Worm (Caenorhabditis elegans) whole organism, late embryonic: ENCODE measurements around the gene coa-7.
A peak's percentile ranks its signal among the peaks of the same experiment; 100 is the strongest.

Source experiments
- C08G9.2 ChIP-seq: sonication (generic microtip); optimal IDR thresholded peaks from 2 replicates; lab custom pipeline; 2016; ENCODE audit warnings: mild to moderate bottlenecking, missing genetic modification characterization, moderate library complexity, missing compliant biosample characterization
- F13H6.1 ChIP-seq: sonication (generic microtip); optimal IDR thresholded peaks from 2 replicates; lab custom pipeline; 2016; ENCODE audit warnings: missing genetic modification characterization, missing compliant biosample characterization
- K02D7.2 ChIP-seq: sonication (generic microtip); optimal IDR thresholded peaks from 2 replicates; lab custom pipeline; 2017; ENCODE audit warnings: mild to moderate bottlenecking, missing genetic modification characterization, missing compliant biosample characterization
- T23F11.4 ChIP-seq: fragments of 200-800 bp; sonication (Bioruptor generic); optimal IDR thresholded peaks from 2 replicates; lab custom pipeline; 2018; ENCODE audit warnings: mild to moderate bottlenecking, missing genetic modification characterization, missing compliant biosample characterization
- Y22D7AL.16 ChIP-seq: sonication (generic microtip); optimal IDR thresholded peaks from 2 replicates; lab custom pipeline; 2016; ENCODE audit warnings: missing genetic modification characterization, missing compliant biosample characterization
- ahr-1 ChIP-seq: sonication (generic microtip); optimal IDR thresholded peaks from 2 replicates; lab custom pipeline; 2016; ENCODE audit warnings: missing genetic modification characterization, missing compliant biosample characterization
- ceh-22 ChIP-seq: sonication (generic microtip); optimal IDR thresholded peaks from 2 replicates; lab custom pipeline; 2017; ENCODE audit warnings: missing biosample characterization, missing genetic modification characterization
- ceh-30 ChIP-seq: fragments of 150-350 bp; optimal IDR thresholded peaks from 2 replicates; lab custom pipeline; 2014; ENCODE audit warnings: missing biosample characterization, missing genetic modification characterization
- ceh-31 ChIP-seq: sonication (generic microtip); optimal IDR thresholded peaks from 2 replicates; lab custom pipeline; 2016; ENCODE audit warnings: missing genetic modification characterization, missing compliant biosample characterization
- ceh-34 ChIP-seq: sonication (generic microtip); optimal IDR thresholded peaks from 2 replicates; lab custom pipeline; 2016; ENCODE audit warnings: mild to moderate bottlenecking, missing genetic modification characterization, missing compliant biosample characterization
- ceh-48 ChIP-seq: sonication (generic microtip); optimal IDR thresholded peaks from 2 replicates; lab custom pipeline; 2016; ENCODE audit warnings: missing genetic modification characterization, inconsistent platforms, missing compliant biosample characterization
- ceh-6 ChIP-seq: fragments of 200-800 bp; sonication (Bioruptor generic); optimal IDR thresholded peaks from 2 replicates; lab custom pipeline; 2018; ENCODE audit warnings: mild to moderate bottlenecking, missing genetic modification characterization, missing compliant biosample characterization
- che-1 ChIP-seq: sonication (generic microtip); optimal IDR thresholded peaks from 2 replicates; lab custom pipeline; 2016; ENCODE audit warnings: mild to moderate bottlenecking, missing genetic modification characterization, missing compliant biosample characterization
- dve-1 ChIP-seq: sonication (generic microtip); optimal IDR thresholded peaks from 2 replicates; lab custom pipeline; 2017; ENCODE audit warnings: antibody characterized with exemption, mild to moderate bottlenecking, missing genetic modification characterization, missing compliant biosample characterization
- elt-2 ChIP-seq: sonication (generic microtip); optimal IDR thresholded peaks from 2 replicates; lab custom pipeline; 2016; ENCODE audit warnings: missing genetic modification reagents, missing genetic modification characterization, missing compliant biosample characterization
- elt-4 ChIP-seq: sonication (generic microtip); optimal IDR thresholded peaks from 2 replicates; lab custom pipeline; 2016; ENCODE audit warnings: missing genetic modification characterization, missing compliant biosample characterization
- ets-4 ChIP-seq: sonication (generic microtip); optimal IDR thresholded peaks from 2 replicates; lab custom pipeline; 2016; ENCODE audit warnings: missing genetic modification characterization, missing compliant biosample characterization
- fax-1 ChIP-seq: sonication (generic microtip); optimal IDR thresholded peaks from 2 replicates; lab custom pipeline; 2016; ENCODE audit warnings: missing genotype, missing genetic modification characterization, missing compliant biosample characterization
- fkh-10 ChIP-seq: fragments of 150-350 bp; optimal IDR thresholded peaks from 2 replicates; lab custom pipeline; 2014; ENCODE audit warnings: missing biosample characterization, missing genetic modification reagents, missing genetic modification characterization
- hlh-15 ChIP-seq: sonication (generic microtip); optimal IDR thresholded peaks from 2 replicates; lab custom pipeline; 2016; ENCODE audit warnings: missing genetic modification characterization, missing compliant biosample characterization
- hlh-30 ChIP-seq: sonication (generic microtip); optimal IDR thresholded peaks from 2 replicates; lab custom pipeline; 2017; ENCODE audit warnings: antibody characterized with exemption, missing genetic modification characterization, missing compliant biosample characterization; ENCODE audit not compliant: insufficient read depth
- hlh-6 ChIP-seq: sonication (generic microtip); optimal IDR thresholded peaks from 2 replicates; lab custom pipeline; 2016; ENCODE audit warnings: missing genotype, missing genetic modification characterization, missing compliant biosample characterization
- hlh-8 ChIP-seq: sonication (generic microtip); optimal IDR thresholded peaks from 2 replicates; lab custom pipeline; 2016; ENCODE audit warnings: missing genotype, missing genetic modification characterization, missing compliant biosample characterization
- lin-11 ChIP-seq: fragments of 200-800 bp; sonication (Bioruptor generic); optimal IDR thresholded peaks from 2 replicates; lab custom pipeline; 2018; ENCODE audit warnings: mild to moderate bottlenecking, missing genetic modification characterization, missing compliant biosample characterization
- mec-3 ChIP-seq: sonication (generic microtip); optimal IDR thresholded peaks from 2 replicates; lab custom pipeline; 2016; ENCODE audit warnings: borderline replicate concordance, missing genetic modification characterization, missing compliant biosample characterization
- nfya-1 ChIP-seq: sonication (generic microtip); optimal IDR thresholded peaks from 2 replicates; lab custom pipeline; 2017; ENCODE audit warnings: missing genetic modification characterization, mild to moderate bottlenecking, missing compliant biosample characterization, antibody characterized with exemption, moderate library complexity
- nhr-11 ChIP-seq: fragments of 150-350 bp; optimal IDR thresholded peaks from 2 replicates; lab custom pipeline; 2014; ENCODE audit warnings: missing biosample characterization, missing genetic modification characterization
- nhr-232 ChIP-seq: sonication (generic microtip); optimal IDR thresholded peaks from 2 replicates; lab custom pipeline; 2016; ENCODE audit warnings: missing genetic modification characterization, missing compliant biosample characterization
- npax-4 ChIP-seq: sonication (generic microtip); optimal IDR thresholded peaks from 2 replicates; lab custom pipeline; 2016; ENCODE audit warnings: missing genetic modification characterization, missing compliant biosample characterization
- pax-1 ChIP-seq: fragments of 150-350 bp; optimal IDR thresholded peaks from 2 replicates; lab custom pipeline; 2014; ENCODE audit warnings: missing biosample characterization, missing genetic modification characterization
- pha-2 ChIP-seq: sonication (generic microtip); optimal IDR thresholded peaks from 2 replicates; lab custom pipeline; 2017; ENCODE audit warnings: mild to moderate bottlenecking, missing genetic modification characterization, missing compliant biosample characterization
- ref-2 ChIP-seq: sonication (generic microtip); optimal IDR thresholded peaks from 2 replicates; lab custom pipeline; 2016; ENCODE audit warnings: missing genetic modification characterization, missing compliant biosample characterization
- rnt-1 ChIP-seq: sonication (generic microtip); optimal IDR thresholded peaks from 2 replicates; lab custom pipeline; 2016; ENCODE audit warnings: missing genetic modification characterization, missing compliant biosample characterization
- sdc-2 ChIP-seq: sonication (generic microtip); optimal IDR thresholded peaks from 2 replicates; lab custom pipeline; 2016; ENCODE audit warnings: missing genotype, missing genetic modification characterization, missing compliant biosample characterization
- syd-9 ChIP-seq: sonication (generic microtip); optimal IDR thresholded peaks from 2 replicates; lab custom pipeline; 2016; ENCODE audit warnings: mild to moderate bottlenecking, missing genetic modification characterization, moderate library complexity, missing compliant biosample characterization
- tbx-7 ChIP-seq: sonication (generic microtip); optimal IDR thresholded peaks from 2 replicates; lab custom pipeline; 2016; ENCODE audit warnings: missing genotype, missing genetic modification characterization, missing compliant biosample characterization
- unc-42 ChIP-seq: sonication (generic microtip); optimal IDR thresholded peaks from 2 replicates; lab custom pipeline; 2016; ENCODE audit warnings: missing genotype, missing genetic modification characterization, missing compliant biosample characterization
- unc-86 ChIP-seq: sonication (generic microtip); optimal IDR thresholded peaks from 2 replicates; lab custom pipeline; 2016; ENCODE audit warnings: missing genetic modification characterization, missing compliant biosample characterization
- zip-5 ChIP-seq: sonication (generic microtip); optimal IDR thresholded peaks from 2 replicates; lab custom pipeline; 2016; ENCODE audit warnings: missing genetic modification characterization, missing compliant biosample characterization

The coa-7 gene

ce11 chrII:11616333-11616942, 34.5 kb downstream of the coa-7 start:
- no peak for TF ChIP-seq ahr-1 (tag; lab: Kevin White, UChicago)
- no peak for TF ChIP-seq elt-4 (tag; lab: Kevin White, UChicago)
- no peak for TF ChIP-seq fkh-10 (GFP tag; lab: Kevin White, UChicago)
- no peak for TF ChIP-seq ref-2
- no peak for TF ChIP-seq tbx-7 (tag; lab: Kevin White, UChicago)
- TF ChIP-seq T23F11.4 (GFP tag; lab: Kevin White, UChicago) = no peak
- no peak for TF ChIP-seq hlh-30 (tag; lab: Kevin White, UChicago)
- TF ChIP-seq ceh-34 (tag; lab: Kevin White, UChicago) = no peak
- TF ChIP-seq fax-1 (tag; lab: Kevin White, UChicago) = no peak
- no peak for TF ChIP-seq unc-86 (tag; lab: Kevin White, UChicago)
- TF ChIP-seq ceh-31 (tag; lab: Kevin White, UChicago) = no peak
- TF ChIP-seq rnt-1 (tag; lab: Kevin White, UChicago) = no peak
- no peak for TF ChIP-seq ceh-48 (tag; lab: Kevin White, UChicago)
- TF ChIP-seq che-1 (tag; lab: Kevin White, UChicago) = no peak
- no peak for TF ChIP-seq ceh-6 (GFP tag; lab: Kevin White, UChicago)
- no peak for TF ChIP-seq dve-1 (tag; lab: Kevin White, UChicago)
- TF ChIP-seq pax-1 (tag; lab: Kevin White, UChicago) = no peak
- TF ChIP-seq, all 69 proteins: peak for 0

ce11 chrII:11614103-11614857, 36.7 kb downstream of the coa-7 start:
- TF ChIP-seq nhr-232 (tag; lab: Kevin White, UChicago) (no peak), mec-3 (no peak)

ce11 chrII:11612034-11612723, 38.8 kb downstream of the coa-7 start, which contains the start of gene F07A11.5:
TSS of gene F07A11.5 (plus strand) at chrII:11612300.
- TF ChIP-seq lin-11 (tag; lab: Kevin White, UChicago) (no peak), ceh-30 (no peak), hlh-30 (tag; lab: Kevin White, UChicago) (no peak), T23F11.4 (GFP tag; lab: Kevin White, UChicago) (no peak), F13H6.1 (tag; lab: Kevin White, UChicago) (no peak), npax-4 (tag; lab: Kevin White, UChicago) (no peak), ceh-34 (tag; lab: Kevin White, UChicago) (no peak), rnt-1 (tag; lab: Kevin White, UChicago) (no peak), elt-2 (no peak)
- TF ChIP-seq, all 69 proteins: peak for 0

ce11 chrII:11611462-11611861, 39.5 kb downstream of the coa-7 start:
- TF ChIP-seq zip-5 (tag; lab: Kevin White, UChicago) (no peak), pha-2 (no peak), elt-2 (peak; percentile 98)

- TF ChIP-seq syd-9 (tag; lab: Kevin White, UChicago) (no peak), ref-2 (no peak), fax-1 (tag; lab: Kevin White, UChicago) (no peak)
Observed at ce11 chrII:11604613-11605012, 46.3 kb downstream of the coa-7 start.

ce11 chrII:11602387-11602960, 48.5 kb downstream of the coa-7 start:
- TF ChIP-seq unc-42 (tag; lab: Kevin White, UChicago) (no peak), hlh-8 (tag; lab: Kevin White, UChicago) (no peak), npax-4 (tag; lab: Kevin White, UChicago) (no peak), ets-4 (peak; percentile 14), nhr-11 (tag; lab: Kevin White, UChicago) (no peak), nfya-1 (tag; lab: Kevin White, UChicago) (peak; percentile 76), Y22D7AL.16 (tag; lab: Kevin White, UChicago) (no peak), C08G9.2 (tag; lab: Kevin White, UChicago) (no peak), K02D7.2 (tag; lab: Kevin White, UChicago) (no peak), hlh-6 (tag; lab: Kevin White, UChicago) (no peak), sdc-2 (tag; lab: Kevin White, UChicago) (no peak), ceh-22 (tag; lab: Kevin White, UChicago) (no peak), ceh-34 (tag; lab: Kevin White, UChicago) (peak; percentile 59), hlh-15 (tag; lab: Kevin White, UChicago) (no peak), rnt-1 (tag; lab: Kevin White, UChicago) (peak; percentile 66), ceh-31 (tag; lab: Kevin White, UChicago) (no peak)
